Worm (Caenorhabditis elegans): ENCODE results near the gene Y22D7AL.7.

DNA sequence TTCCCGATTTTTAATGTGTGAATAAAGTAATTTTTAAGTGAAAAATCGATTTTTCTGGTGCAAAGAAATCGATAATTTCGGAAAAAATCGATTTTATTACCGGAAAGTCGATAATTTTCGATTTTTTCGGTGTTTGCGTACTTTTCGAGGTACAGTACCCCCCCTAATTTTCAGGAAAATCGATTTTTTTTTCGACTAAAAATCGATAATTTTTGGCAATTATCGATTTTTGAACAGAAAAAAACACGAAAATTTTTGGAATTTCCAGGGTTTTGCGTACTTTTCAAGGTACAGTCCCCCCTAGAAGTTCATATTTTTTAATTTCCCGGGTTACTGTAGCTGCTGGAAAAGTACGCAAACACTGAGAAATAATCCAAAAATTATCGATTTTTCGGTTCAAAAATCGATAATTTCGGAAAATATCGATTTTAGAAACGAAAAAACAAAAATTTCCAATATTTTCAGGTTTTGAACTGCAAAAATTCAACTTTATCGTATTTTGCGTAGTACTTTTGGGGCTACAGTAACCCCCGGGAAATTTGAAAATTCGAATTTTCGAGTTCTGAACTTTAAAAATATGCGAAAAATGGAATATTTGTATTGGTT is 33.0 kb upstream of the Y22D7AL.7 start:
- no peak for TF ChIP-seq zag-1 (tag; optimal IDR thresholded peaks at IDR 0.05)
- TF ChIP-seq unc-39 (tag; optimal IDR thresholded peaks at IDR 0.05), result no peak
- TF ChIP-seq crh-2 (tag; optimal IDR thresholded peaks at IDR 0.05), result no peak
- TF ChIP-seq nhr-25 (tag; optimal IDR thresholded peaks at IDR 0.05), result no peak

All from whole organism, L2 larva.